Worm (Caenorhabditis elegans) whole organism, late embryonic: ENCODE measurements around the gene nas-11.

ENCODE experiments used
- K02D7.2 ChIP-seq: sonication (generic microtip); optimal IDR thresholded peaks from 2 replicates; lab custom pipeline; 2017; ENCODE audit warnings: mild to moderate bottlenecking, missing genetic modification characterization, missing compliant biosample characterization
- Y22D7AL.16 ChIP-seq: sonication (generic microtip); optimal IDR thresholded peaks from 2 replicates; lab custom pipeline; 2016; ENCODE audit warnings: missing genetic modification characterization, missing compliant biosample characterization
- ahr-1 ChIP-seq: sonication (generic microtip); optimal IDR thresholded peaks from 2 replicates; lab custom pipeline; 2016; ENCODE audit warnings: missing genetic modification characterization, missing compliant biosample characterization
- ceh-18 ChIP-seq: sonication (generic microtip); optimal IDR thresholded peaks from 2 replicates; lab custom pipeline; 2016; ENCODE audit warnings: missing genetic modification characterization, missing compliant biosample characterization
- elt-2 ChIP-seq: sonication (generic microtip); optimal IDR thresholded peaks from 2 replicates; lab custom pipeline; 2016; ENCODE audit warnings: missing genetic modification reagents, missing genetic modification characterization, missing compliant biosample characterization
- eyg-1 ChIP-seq: sonication (generic microtip); optimal IDR thresholded peaks from 2 replicates; lab custom pipeline; 2016; ENCODE audit warnings: missing genotype, missing genetic modification characterization, missing compliant biosample characterization
- hlh-13 ChIP-seq: fragments of 200-800 bp; sonication (Bioruptor generic); optimal IDR thresholded peaks from 2 replicates; lab custom pipeline; 2018; ENCODE audit warnings: mild to moderate bottlenecking, missing genetic modification characterization, missing compliant biosample characterization
- mec-3 ChIP-seq: sonication (generic microtip); optimal IDR thresholded peaks from 2 replicates; lab custom pipeline; 2016; ENCODE audit warnings: borderline replicate concordance, missing genetic modification characterization, missing compliant biosample characterization
- nhr-11 ChIP-seq: fragments of 150-350 bp; optimal IDR thresholded peaks from 2 replicates; lab custom pipeline; 2014; ENCODE audit warnings: missing biosample characterization, missing genetic modification characterization
- pag-3 ChIP-seq: sonication (generic microtip); optimal IDR thresholded peaks from 2 replicates; lab custom pipeline; 2016; ENCODE audit warnings: missing compliant biosample characterization, missing genetic modification characterization, borderline replicate concordance
- pha-4 ChIP-seq: fragments of 150-350 bp; optimal IDR thresholded peaks from 2 replicates; lab custom pipeline; 2018; ENCODE audit warnings: missing biosample characterization, missing genetic modification reagents, missing genetic modification characterization
- unc-55 ChIP-seq: sonication (generic microtip); optimal IDR thresholded peaks from 2 replicates; lab custom pipeline; 2017; ENCODE audit warnings: missing biosample characterization, missing genetic modification reagents, missing genetic modification characterization

DNA sequence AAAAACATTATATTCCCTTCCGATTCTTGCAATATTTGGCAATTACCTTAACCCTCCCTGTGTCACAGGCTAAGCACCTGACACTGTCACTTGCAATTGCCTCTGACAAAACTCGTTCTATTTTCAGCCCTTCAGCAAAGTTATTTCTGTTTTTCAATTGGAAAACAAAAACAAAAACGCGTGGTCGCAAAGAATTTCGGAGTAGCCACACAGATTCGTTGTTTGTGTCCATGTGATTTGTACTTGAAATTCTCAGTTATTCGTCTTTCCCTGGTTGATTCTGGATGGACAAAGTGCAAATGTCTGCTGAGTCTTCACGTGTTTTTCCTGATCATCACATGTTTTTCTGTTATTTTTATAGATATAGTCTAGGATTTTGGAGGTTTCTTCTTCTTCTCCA lies 22.1 kb downstream of the nas-11 start:
- TF ChIP-seq nhr-11 = no peak
- no peak for TF ChIP-seq eyg-1 (tag; lab: Kevin White, UChicago)
- TF ChIP-seq ceh-18 (tag; lab: Kevin White, UChicago) = no peak
- no peak for TF ChIP-seq pag-3 (tag; lab: Kevin White, UChicago)
- TF ChIP-seq hlh-13 (GFP tag; lab: Kevin White, UChicago) = no peak
- no peak for TF ChIP-seq unc-55
- TF ChIP-seq elt-2 (tag; lab: Kevin White, UChicago) = no peak
- no peak for TF ChIP-seq mec-3 (tag; lab: Kevin White, UChicago)
- no peak for TF ChIP-seq pha-4 (tag; lab: Kevin White, UChicago)
- TF ChIP-seq K02D7.2 (tag; lab: Kevin White, UChicago) = no peak
- no peak for TF ChIP-seq Y22D7AL.16 (tag; lab: Kevin White, UChicago)
- no peak for TF ChIP-seq ahr-1
